Fruit fly (Drosophila melanogaster) whole organism, embryonic: Measurements from ENCODE around the gene MYPT-75D.

Experiments used
- Awh ChIP-seq: fragments of 200-800 bp; sonication (Bioruptor generic); IDR thresholded peaks from 2 replicates; pipeline ENCODE4, ENCODE4 v1.3.6; 2022; ENCODE audit warnings: missing biosample characterization, missing genetic modification characterization
- BtbVII ChIP-seq: fragments of 200-800 bp; sonication (Bioruptor generic); optimal IDR thresholded peaks from 3 replicates; lab custom pipeline; 2017; ENCODE audit warnings: missing biosample characterization, mild to moderate bottlenecking, missing genetic modification characterization
- CG10321 ChIP-seq: fragments of 200-800 bp; sonication (Bioruptor generic); IDR thresholded peaks from 2 replicates; pipeline ENCODE4 v1.3.6; 2022; ENCODE audit warnings: missing biosample characterization, missing genetic modification characterization
- CG10366 ChIP-seq: fragments of 200-800 bp; sonication (Bioruptor generic); IDR thresholded peaks from 2 replicates; pipeline ENCODE4 v1.3.6; 2022; ENCODE audit warnings: missing biosample characterization, missing genetic modification characterization
- CG10543 ChIP-seq: fragments of 200-800 bp; sonication (Bioruptor generic); optimal IDR thresholded peaks from 3 replicates; lab custom pipeline; 2017; ENCODE audit warnings: missing biosample characterization, mild to moderate bottlenecking, missing genetic modification characterization, moderate library complexity
- CG12219 ChIP-seq: fragments of 200-800 bp; sonication (Bioruptor generic); optimal IDR thresholded peaks from 3 replicates; lab custom pipeline; 2018; ENCODE audit warnings: missing biosample characterization, mild to moderate bottlenecking, missing genetic modification characterization
- CG12299 ChIP-seq: fragments of 200-800 bp; sonication (Bioruptor generic); optimal IDR thresholded peaks from 2 replicates; lab custom pipeline; 2018; ENCODE audit warnings: missing biosample characterization, mild to moderate bottlenecking, missing genetic modification characterization
- CG1233 ChIP-seq: fragments of 200-800 bp; sonication (Bioruptor generic); optimal IDR thresholded peaks from 4 replicates; lab custom pipeline; 2018; ENCODE audit warnings: missing biosample characterization, mild to moderate bottlenecking, missing genetic modification characterization
- CG13624 ChIP-seq: fragments of 200-800 bp; sonication (Bioruptor generic); optimal IDR thresholded peaks from 2 replicates; lab custom pipeline; 2016; ENCODE audit warnings: missing biosample characterization, missing genetic modification characterization
- CG1832 ChIP-seq: fragments of 200-800 bp; sonication (Bioruptor generic); optimal IDR thresholded peaks from 2 replicates; lab custom pipeline; 2017; ENCODE audit warnings: missing biosample characterization, mild to moderate bottlenecking, missing genetic modification characterization, inconsistent platforms
- CG2199 ChIP-seq: fragments of 200-800 bp; sonication (Bioruptor generic); IDR thresholded peaks from 3 replicates; pipeline ENCODE4 v1.3.6; 2022; ENCODE audit warnings: missing biosample characterization, missing genetic modification characterization
- CG2678 ChIP-seq: fragments of 200-800 bp; sonication (Bioruptor generic); optimal IDR thresholded peaks from 3 replicates; lab custom pipeline; 2019; ENCODE audit warnings: missing biosample characterization, mild to moderate bottlenecking, missing genetic modification characterization, moderate library complexity
- CG2712 ChIP-seq: fragments of 200-800 bp; optimal IDR thresholded peaks from 3 replicates; lab custom pipeline; 2019; ENCODE audit warnings: missing biosample characterization, mild to moderate bottlenecking, missing genetic modification characterization, moderate library complexity
- CG30020 ChIP-seq: fragments of 200-800 bp; optimal IDR thresholded peaks from 2 replicates; lab custom pipeline; 2019; ENCODE audit warnings: missing biosample characterization, mild to moderate bottlenecking, missing genetic modification characterization, moderate library complexity
- CG31388 ChIP-seq: fragments of 200-800 bp; sonication (Bioruptor generic); optimal IDR thresholded peaks from 2 replicates; lab custom pipeline; 2016; ENCODE audit warnings: missing biosample characterization, missing genetic modification characterization
- CG4328 ChIP-seq: fragments of 200-800 bp; sonication (Bioruptor generic); optimal IDR thresholded peaks from 3 replicates; lab custom pipeline; 2017; ENCODE audit warnings: missing biosample characterization, missing genetic modification reagents, missing genetic modification characterization
- CG4617 ChIP-seq: fragments of 200-800 bp; sonication (Bioruptor generic); optimal IDR thresholded peaks from 3 replicates; lab custom pipeline; 2016; ENCODE audit warnings: missing biosample characterization, missing genetic modification characterization, borderline replicate concordance
- CG5953 ChIP-seq: fragments of 200-800 bp; sonication (Bioruptor generic); IDR thresholded peaks from 2 replicates; pipeline ENCODE4 v1.3.6; 2022; ENCODE audit warnings: missing biosample characterization, missing genetic modification characterization
- CG6175 ChIP-seq: fragments of 200-800 bp; sonication (Bioruptor generic); IDR thresholded peaks from 3 replicates; pipeline ENCODE4 v1.3.6; 2022; ENCODE audit warnings: missing biosample characterization, missing genetic modification characterization
- CG6689 ChIP-seq: fragments of 200-800 bp; sonication (Bioruptor generic); IDR thresholded peaks from 2 replicates; pipeline ENCODE4 v1.3.6; 2022; ENCODE audit warnings: missing biosample characterization, missing genetic modification characterization
- CG6854 ChIP-seq: fragments of 200-800 bp; sonication (Bioruptor generic); optimal IDR thresholded peaks from 3 replicates; lab custom pipeline; 2017; ENCODE audit warnings: missing biosample characterization, mild to moderate bottlenecking, missing genetic modification characterization
- CG7786 ChIP-seq: fragments of 200-800 bp; sonication (Bioruptor generic); optimal IDR thresholded peaks from 2 replicates; lab custom pipeline; 2016; ENCODE audit warnings: missing biosample characterization, missing genetic modification characterization
- CG8765 ChIP-seq: fragments of 200-800 bp; sonication (Bioruptor generic); IDR thresholded peaks from 2 replicates; pipeline ENCODE4 v1.3.6; 2022; ENCODE audit warnings: missing biosample characterization, missing genetic modification characterization
- CkIIα-i1 ChIP-seq: fragments of 200-800 bp; sonication (Bioruptor generic); IDR thresholded peaks from 2 replicates; pipeline ENCODE4 v1.3.6; 2022; ENCODE audit warnings: missing biosample characterization, missing genetic modification characterization
- Doc3 ChIP-seq: fragments of 200-800 bp; sonication (Bioruptor generic); IDR thresholded peaks from 3 replicates; pipeline ENCODE4 v1.3.6; 2022; ENCODE audit warnings: missing biosample characterization, missing genetic modification characterization; ENCODE audit not compliant: partially characterized antibody
- Elba2 ChIP-seq: fragments of 200-800 bp; sonication (Bioruptor generic); optimal IDR thresholded peaks from 3 replicates; lab custom pipeline; 2016; ENCODE audit warnings: missing biosample characterization, missing genetic modification characterization
- Ets97D ChIP-seq: fragments of 200-800 bp; sonication (Bioruptor generic); optimal IDR thresholded peaks from 3 replicates; lab custom pipeline; 2016; ENCODE audit warnings: missing biosample characterization, missing genetic modification characterization
- Fer3 ChIP-seq: fragments of 200-800 bp; sonication (Bioruptor generic); optimal IDR thresholded peaks from 2 replicates; lab custom pipeline; 2018; ENCODE audit warnings: missing biosample characterization, mild to moderate bottlenecking, missing genetic modification characterization, moderate library complexity
- Gsc ChIP-seq: fragments of 200-800 bp; sonication (Bioruptor generic); IDR thresholded peaks from 2 replicates; pipeline ENCODE4 v1.3.6; 2022; ENCODE audit warnings: missing biosample characterization, missing genetic modification characterization
- Hr78 ChIP-seq, 2 experiments: fragments of 200-800 bp in 1 of 2; fragments of >200 bp in 1 of 2; sonication (Bioruptor generic) in 1 of 2; optimal IDR thresholded peaks; 2 replicates each; lab custom pipeline; 2017 to 2019; ENCODE audit warnings: missing biosample characterization in 2 of 2, missing genetic modification characterization in 2 of 2, mild to moderate bottlenecking in 1 of 2, moderate library complexity in 1 of 2
- Hsf ChIP-seq: fragments of 200-800 bp; sonication (Bioruptor generic); optimal IDR thresholded peaks from 3 replicates; lab custom pipeline; 2016; ENCODE audit warnings: missing biosample characterization, missing genetic modification characterization
- Jarid2 ChIP-seq: fragments of 200-800 bp; sonication (Bioruptor generic); optimal IDR thresholded peaks from 3 replicates; lab custom pipeline; 2017; ENCODE audit warnings: mild to moderate bottlenecking, missing biosample characterization, missing genetic modification reagents, missing genetic modification characterization
- MESR4 ChIP-seq: fragments of 200-800 bp; sonication (Bioruptor generic); optimal IDR thresholded peaks from 2 replicates; lab custom pipeline; 2018; ENCODE audit warnings: missing biosample characterization, mild to moderate bottlenecking, missing genetic modification characterization, moderate library complexity
- Rx ChIP-seq: fragments of 200-800 bp; sonication (Bioruptor generic); IDR thresholded peaks from 2 replicates; pipeline ENCODE4 v1.3.6; 2022; ENCODE audit warnings: missing biosample characterization, missing genetic modification characterization
- Trl ChIP-seq, 3 experiments: fragments of >200 bp in 2 of 3; fragments of 200-800 bp in 1 of 3; sonication (Bioruptor generic) in 1 of 3; optimal IDR thresholded peaks; 2 replicates in 1 of 3; 3 replicates in 2 of 3; lab custom pipeline; 2016 to 2017; ENCODE audit warnings: missing biosample characterization in 1 of 3, missing genetic modification characterization in 1 of 3
- Usf ChIP-seq: fragments of 200-800 bp; sonication (Bioruptor generic); optimal IDR thresholded peaks from 2 replicates; lab custom pipeline; 2017; ENCODE audit warnings: missing genotype, missing biosample characterization, missing genetic modification characterization
- Vsx1 ChIP-seq: fragments of 200-800 bp; sonication (Bioruptor generic); optimal IDR thresholded peaks from 2 replicates; lab custom pipeline; 2017; ENCODE audit warnings: missing biosample characterization, mild to moderate bottlenecking, missing genetic modification characterization, missing genetic modification reagents
- Xbp1 ChIP-seq: fragments of 200-800 bp; sonication (Bioruptor generic); optimal IDR thresholded peaks from 3 replicates; lab custom pipeline; 2016; ENCODE audit warnings: missing biosample characterization, mild to moderate bottlenecking, missing genetic modification characterization
- cas ChIP-seq: fragments of 200-800 bp; sonication (Bioruptor generic); IDR thresholded peaks from 2 replicates; pipeline ENCODE4 v1.3.6; 2022; ENCODE audit warnings: missing biosample characterization, missing genetic modification characterization
- dysf ChIP-seq: fragments of 200-800 bp; sonication (Bioruptor generic); IDR thresholded peaks from 3 replicates; pipeline ENCODE4 v1.3.6; 2022; ENCODE audit warnings: missing biosample characterization, missing genetic modification characterization
- eyg ChIP-seq: fragments of 200-800 bp; sonication (Bioruptor generic); optimal IDR thresholded peaks from 3 replicates; lab custom pipeline; 2016; ENCODE audit warnings: missing biosample characterization, missing genetic modification characterization
- fd102C ChIP-seq: fragments of 200-800 bp; sonication (Bioruptor generic); optimal IDR thresholded peaks from 2 replicates; lab custom pipeline; 2018; ENCODE audit warnings: missing biosample characterization, mild to moderate bottlenecking, missing genetic modification characterization, moderate library complexity
- ftz-f1 ChIP-seq: fragments of 200-800 bp; sonication (Bioruptor generic); optimal IDR thresholded peaks from 2 replicates; lab custom pipeline; 2016; ENCODE audit warnings: missing biosample characterization, missing genetic modification characterization
- h ChIP-seq: fragments of >200 bp; optimal IDR thresholded peaks from 2 replicates; lab custom pipeline; 2017
- her ChIP-seq: fragments of 200-800 bp; sonication (Bioruptor generic); optimal IDR thresholded peaks from 2 replicates; lab custom pipeline; 2016; ENCODE audit warnings: missing biosample characterization, missing genetic modification characterization
- run ChIP-seq: fragments of 200-800 bp; sonication (Bioruptor generic); optimal IDR thresholded peaks from 3 replicates; lab custom pipeline; 2018; ENCODE audit warnings: missing biosample characterization, mild to moderate bottlenecking, missing genetic modification characterization
- sc ChIP-seq, 3 experiments: fragments of >200 bp in 2 of 3; fragments of 200-800 bp in 1 of 3; sonication (Bioruptor generic) in 1 of 3; optimal IDR thresholded peaks; 2 replicates in 2 of 3; 3 replicates in 1 of 3; lab custom pipeline; 2017; ENCODE audit warnings: mild to moderate bottlenecking in 1 of 3, missing biosample characterization in 1 of 3, missing genetic modification characterization in 1 of 3, missing genetic modification reagents in 1 of 3
- stc ChIP-seq: fragments of 200-800 bp; sonication (Bioruptor generic); IDR thresholded peaks from 2 replicates; pipeline ENCODE4 v1.3.6; 2022; ENCODE audit warnings: missing biosample characterization, missing genetic modification characterization
- toy ChIP-seq: fragments of 200-800 bp; sonication (Bioruptor generic); IDR thresholded peaks from 2 replicates; pipeline ENCODE4 v1.3.6; 2022; ENCODE audit warnings: missing biosample characterization, missing genetic modification characterization
- zf30C ChIP-seq: fragments of 200-800 bp; sonication (Bioruptor generic); optimal IDR thresholded peaks from 3 replicates; lab custom pipeline; 2018; ENCODE audit warnings: missing biosample characterization, mild to moderate bottlenecking, missing genetic modification characterization
- zfh2 ChIP-seq: fragments of 200-800 bp; sonication (Bioruptor generic); optimal IDR thresholded peaks from 2 replicates; lab custom pipeline; 2016; ENCODE audit warnings: missing biosample characterization, missing genetic modification characterization

MYPT-75D gene

dm6 chr3L:18625786-18626185 lies at the start of gene MYPT-75D (continued):
- no peak for TF ChIP-seq Elba2 (GFP tag; lab: Kevin White, UChicago)
- TF ChIP-seq CG2199 = peak; percentile 88; the same call in 2 of the 3 replicates
- no peak for TF ChIP-seq h
- TF ChIP-seq Rx = no peak
- no peak for TF ChIP-seq CG6689
- peak; percentile 64 for TF ChIP-seq her
- TF ChIP-seq BtbVII (GFP tag; lab: Kevin White, UChicago) = no peak
- TF ChIP-seq Doc3 (GFP tag; lab: Robert Waterston, UW) = peak; percentile 92
- no peak for TF ChIP-seq run (tag; lab: Kevin White, UChicago)
- TF ChIP-seq CG4328 = no peak
- TF ChIP-seq CG5953 (GFP tag; lab: Robert Waterston, UW) = no peak
- TF ChIP-seq cas (GFP tag; lab: Robert Waterston, UW) = no peak
- no peak for TF ChIP-seq CG4617
- no peak for TF ChIP-seq sc (optimal IDR thresholded peaks at IDR 0.05; lab: Kevin White, UChicago)
- TF ChIP-seq sc (GFP tag; optimal IDR thresholded peaks at IDR 0.05; lab: Kevin White, UChicago) = no peak
- TF ChIP-seq stc (GFP tag; lab: Robert Waterston, UW) = no peak
- TF ChIP-seq Vsx1 = no peak
- 0 out of 2 replicates have a peak, but pooled peaks have one; percentile 10 for TF ChIP-seq toy (GFP tag; lab: Robert Waterston, UW)
- TF ChIP-seq CG1233 (GFP tag; lab: Kevin White, UChicago) = no peak
- peak in 1 of 2 experiments; percentile 9 for TF ChIP-seq Hr78 (GFP tag; optimal IDR thresholded peaks at IDR 0.05; lab: Kevin White, UChicago)
- TF ChIP-seq CG7786 = no peak
- TF ChIP-seq CG2678 (tag; lab: Kevin White, UChicago) = peak; percentile 39
- peak; percentile 47 for TF ChIP-seq zf30C (GFP tag; lab: Kevin White, UChicago)
- peak; percentile 34 for TF ChIP-seq MESR4 (GFP tag; lab: Kevin White, UChicago)
- TF ChIP-seq CG10543 (GFP tag; lab: Kevin White, UChicago) = peak; percentile 3
- peak; percentile 49 for TF ChIP-seq CG13624
- TF ChIP-seq eyg (GFP tag; lab: Kevin White, UChicago) = peak; percentile 10
- TF ChIP-seq CG30020 (tag; lab: Kevin White, UChicago) = peak; percentile 29
- TF ChIP-seq Xbp1 (GFP tag; lab: Kevin White, UChicago) = peak; percentile 10
- no peak for TF ChIP-seq CG10321 (GFP tag; lab: Robert Waterston, UW)
- TF ChIP-seq Trl (optimal IDR thresholded peaks at IDR 0.05; lab: Kevin White, UChicago) = no peak
- TF ChIP-seq Trl (GFP tag; optimal IDR thresholded peaks at IDR 0.05; lab: Kevin White, UChicago) = peak; percentile 51
- TF ChIP-seq CG8765 (GFP tag; lab: Robert Waterston, UW) = no peak
- TF ChIP-seq CkIIα-i1 (GFP tag; lab: Robert Waterston, UW) = no peak
- TF ChIP-seq CG31388 (GFP tag; lab: Kevin White, UChicago) = no peak
- no peak for TF ChIP-seq Gsc
- peak; percentile 47 for TF ChIP-seq Ets97D (GFP tag; lab: Kevin White, UChicago)
- TF ChIP-seq CG10366 (GFP tag; lab: Robert Waterston, UW) = no peak
- no peak for TF ChIP-seq ftz-f1
- TF ChIP-seq zfh2 (GFP tag; lab: Kevin White, UChicago) = no peak
- no peak for TF ChIP-seq CG1832 (GFP tag; lab: Kevin White, UChicago)
- TF ChIP-seq CG6854 (GFP tag; lab: Kevin White, UChicago) = no peak
- peak; percentile 25 for TF ChIP-seq fd102C (GFP tag; lab: Kevin White, UChicago)
- TF ChIP-seq CG2712 (tag; lab: Kevin White, UChicago) = peak; percentile 46
- TF ChIP-seq Jarid2 (GFP tag; lab: Kevin White, UChicago) = peak; percentile 100
- TF ChIP-seq Fer3 (tag; lab: Kevin White, UChicago) = peak; percentile 0
- TF ChIP-seq CG12299 (tag; lab: Kevin White, UChicago) = peak; percentile 22
- TF ChIP-seq dysf (GFP tag; lab: Robert Waterston, UW) = no peak
- TF ChIP-seq Hsf (GFP tag; lab: Kevin White, UChicago) = no peak
- no peak; the same call in 1 of the 2 replicates for TF ChIP-seq Awh (GFP tag; lab: Robert Waterston, UW)
- peak; percentile 32 for TF ChIP-seq CG12219 (GFP tag; lab: Kevin White, UChicago)
- TF ChIP-seq CG6175 = no peak
- no peak for TF ChIP-seq Usf (GFP tag; lab: Kevin White, UChicago)
